Worm (Caenorhabditis elegans) whole organism, young adult: Measurements from ENCODE around the gene morc-1.

Source experiments
- F33H1.4 ChIP-seq: fragments of 200-800 bp; sonication (Bioruptor generic); IDR thresholded peaks from 2 replicates; pipeline ENCODE4 v1.3.6; 2022; ENCODE audit warnings: missing genetic modification reagents, missing genetic modification characterization, missing compliant biosample characterization
- ama-1 ChIP-seq, 3 experiments: fragments of 150-350 bp in 1 of 3; sonication (generic microtip) in 2 of 3; optimal IDR thresholded peaks; 2 replicates each; lab custom pipeline; 2014 to 2018; ENCODE audit warnings: missing biosample characterization in 2 of 3, missing genetic modification characterization in 2 of 3, missing genetic modification reagents in 2 of 3
- attf-6 ChIP-seq: fragments of 200-800 bp; sonication (Bioruptor generic); IDR thresholded peaks from 2 replicates; pipeline ENCODE4 v1.3.6; 2022; ENCODE audit warnings: missing genetic modification reagents, missing genetic modification characterization, missing compliant biosample characterization
- cebp-2 ChIP-seq: fragments of 200-800 bp; sonication (Bioruptor generic); IDR thresholded peaks from 2 replicates; pipeline ENCODE4 v1.3.6; 2022; ENCODE audit warnings: missing genetic modification characterization, missing compliant biosample characterization
- ceh-40 ChIP-seq: fragments of 200-800 bp; sonication (Bioruptor generic); IDR thresholded peaks from 2 replicates; pipeline ENCODE4 v1.3.6; 2022; ENCODE audit warnings: missing genetic modification characterization, missing compliant biosample characterization
- lin-35 ChIP-seq, 3 experiments: fragments of 150-350 bp in 2 of 3; sonication (generic microtip) in 1 of 3; optimal IDR thresholded peaks; 2 replicates each; lab custom pipeline; 2014 to 2018; ENCODE audit warnings: missing biosample characterization in 3 of 3, missing genetic modification characterization in 3 of 3, missing genetic modification reagents in 3 of 3
- snpc-4 ChIP-seq, 5 experiments: fragments of 150-350 bp in 1 of 5; sonication (generic microtip) in 4 of 5; optimal IDR thresholded peaks; 2 replicates each; lab custom pipeline; 2014 to 2018; ENCODE audit warnings: missing genetic modification characterization in 5 of 5, missing biosample characterization in 3 of 5, antibody characterized with exemption in 2 of 5, mild to moderate bottlenecking in 2 of 5, missing compliant biosample characterization in 2 of 5, missing genotype in 2 of 5, moderate library complexity in 2 of 5, missing genetic modification reagents in 1 of 5
- unc-62 ChIP-seq: fragments of 150-350 bp; optimal IDR thresholded peaks from 2 replicates; lab custom pipeline; 2014; ENCODE audit warnings: missing biosample characterization, missing genetic modification reagents, missing genetic modification characterization
- ztf-26 ChIP-seq: sonication (generic microtip); optimal IDR thresholded peaks from 2 replicates; lab custom pipeline; 2017; ENCODE audit warnings: missing genetic modification characterization, missing compliant biosample characterization

ce11 chrIII:5188426-5188825 is 18.3 kb downstream of the morc-1 start, which contains the start of gene K10D2.8:
- TF ChIP-seq ztf-26 (no peak), attf-6 (GFP tag; lab: Robert Waterston, UW) (no peak), lin-35 (GFP tag; optimal IDR thresholded peaks at IDR 0.05; lab: Kevin White, UChicago) (no peak), ama-1 (optimal IDR thresholded peaks at IDR 0.05; lab: Kevin White, UChicago) (no peak), ama-1 (GFP tag; optimal IDR thresholded peaks at IDR 0.05; lab: Kevin White, UChicago) (no peak), cebp-2 (no peak), snpc-4 (GFP tag; optimal IDR thresholded peaks at IDR 0.05; lab: Kevin White, UChicago) (no peak), snpc-4 (tag; optimal IDR thresholded peaks at IDR 0.05; lab: Kevin White, UChicago) (no peak), F33H1.4 (GFP tag; lab: Robert Waterston, UW) (no peak), unc-62 (no peak), ceh-40 (no peak)
